Fruit fly (Drosophila melanogaster) whole organism, embryonic: ENCODE measurements around the gene tj.

Experiments
- CG10209 ChIP-seq: fragments of 200-800 bp; sonication (Bioruptor generic); optimal IDR thresholded peaks from 3 replicates; lab custom pipeline; 2017; ENCODE audit warnings: missing biosample characterization, mild to moderate bottlenecking, missing genetic modification characterization, missing genetic modification reagents
- CG10654 ChIP-seq: fragments of 200-800 bp; sonication (Bioruptor generic); optimal IDR thresholded peaks from 2 replicates; lab custom pipeline; 2016; ENCODE audit warnings: missing biosample characterization, missing genetic modification characterization
- CG10979 ChIP-seq: fragments of 200-800 bp; sonication (Bioruptor generic); optimal IDR thresholded peaks from 2 replicates; lab custom pipeline; 2018; ENCODE audit warnings: missing biosample characterization, mild to moderate bottlenecking, missing genetic modification characterization, moderate library complexity
- CG11504 ChIP-seq: fragments of 200-800 bp; sonication (Bioruptor generic); optimal IDR thresholded peaks from 3 replicates; lab custom pipeline; 2019; ENCODE audit warnings: missing biosample characterization, mild to moderate bottlenecking, missing genetic modification characterization, moderate library complexity
- CG12219 ChIP-seq: fragments of 200-800 bp; sonication (Bioruptor generic); optimal IDR thresholded peaks from 3 replicates; lab custom pipeline; 2018; ENCODE audit warnings: missing biosample characterization, mild to moderate bottlenecking, missing genetic modification characterization
- CG12236 ChIP-seq: fragments of 200-800 bp; sonication (Bioruptor generic); optimal IDR thresholded peaks from 2 replicates; lab custom pipeline; 2016; ENCODE audit warnings: missing biosample characterization, missing genetic modification characterization
- CG15696 ChIP-seq: fragments of 200-800 bp; sonication (Bioruptor generic); optimal IDR thresholded peaks from 2 replicates; lab custom pipeline; 2019; ENCODE audit warnings: missing biosample characterization, mild to moderate bottlenecking, missing genetic modification characterization, moderate library complexity
- CG16815 ChIP-seq: fragments of 200-800 bp; sonication (Bioruptor generic); optimal IDR thresholded peaks from 3 replicates; lab custom pipeline; 2017; ENCODE audit warnings: missing biosample characterization, mild to moderate bottlenecking, missing genetic modification characterization
- CG17361 ChIP-seq: fragments of 200-800 bp; sonication (Bioruptor generic); IDR thresholded peaks from 3 replicates; pipeline ENCODE4 v1.3.6; 2022; ENCODE audit warnings: missing biosample characterization, missing genetic modification characterization
- CG18599 ChIP-seq: fragments of 200-800 bp; sonication (Bioruptor generic); optimal IDR thresholded peaks from 3 replicates; lab custom pipeline; 2017; ENCODE audit warnings: missing biosample characterization, missing genetic modification characterization, mild to moderate bottlenecking, moderate library complexity, missing genetic modification reagents
- CG31441 ChIP-seq: fragments of 200-800 bp; sonication (Bioruptor generic); IDR thresholded peaks from 2 replicates; pipeline ENCODE4 v1.3.6; 2022; ENCODE audit warnings: missing biosample characterization, missing genetic modification characterization
- CG6791 ChIP-seq: fragments of 200-800 bp; sonication (Bioruptor generic); IDR thresholded peaks from 3 replicates; pipeline ENCODE4 v1.3.6; 2022; ENCODE audit warnings: missing biosample characterization, missing genetic modification characterization; ENCODE audit not compliant: partially characterized antibody
- CG7839 ChIP-seq: fragments of 200-800 bp; sonication (Bioruptor generic); optimal IDR thresholded peaks from 3 replicates; lab custom pipeline; 2018; ENCODE audit warnings: missing biosample characterization, mild to moderate bottlenecking, missing genetic modification characterization, moderate library complexity
- CG9727 ChIP-seq: fragments of 200-800 bp; sonication (Bioruptor generic); optimal IDR thresholded peaks from 3 replicates; lab custom pipeline; 2017; ENCODE audit warnings: missing biosample characterization, mild to moderate bottlenecking, missing genetic modification characterization
- CG9932 ChIP-seq: fragments of 200-800 bp; sonication (Bioruptor generic); IDR thresholded peaks from 2 replicates; pipeline ENCODE4 v1.3.6; 2022; ENCODE audit warnings: missing biosample characterization, missing genetic modification characterization
- CHES-1-like ChIP-seq: fragments of 200-800 bp; sonication (Bioruptor generic); optimal IDR thresholded peaks from 2 replicates; lab custom pipeline; 2016; ENCODE audit warnings: missing biosample characterization, missing genetic modification characterization
- CoRest ChIP-seq: fragments of 200-800 bp; sonication (Bioruptor generic); optimal IDR thresholded peaks from 3 replicates; lab custom pipeline; 2018; ENCODE audit warnings: missing biosample characterization, mild to moderate bottlenecking, missing genetic modification characterization, moderate library complexity
- D19B ChIP-seq: fragments of 200-800 bp; sonication (Bioruptor generic); optimal IDR thresholded peaks from 2 replicates; lab custom pipeline; 2017; ENCODE audit warnings: missing biosample characterization, mild to moderate bottlenecking, missing genetic modification characterization
- Drgx ChIP-seq: fragments of 200-800 bp; sonication (Bioruptor generic); IDR thresholded peaks from 2 replicates; pipeline ENCODE4 v1.3.6; 2022; ENCODE audit warnings: missing biosample characterization, missing genetic modification characterization
- Fer2 ChIP-seq: fragments of 200-800 bp; sonication (Bioruptor generic); optimal IDR thresholded peaks from 2 replicates; lab custom pipeline; 2018; ENCODE audit warnings: missing biosample characterization, mild to moderate bottlenecking, missing genetic modification characterization, moderate library complexity
- H15 ChIP-seq: fragments of 200-800 bp; sonication (Bioruptor generic); IDR thresholded peaks from 3 replicates; pipeline ENCODE4 v1.3.6; 2022; ENCODE audit warnings: missing biosample characterization, missing genetic modification characterization
- Hand ChIP-seq: fragments of 200-800 bp; sonication (Bioruptor generic); optimal IDR thresholded peaks from 2 replicates; lab custom pipeline; 2017; ENCODE audit warnings: mild to moderate bottlenecking, missing biosample characterization, missing genetic modification reagents, missing genetic modification characterization
- HmgD ChIP-seq: fragments of 200-800 bp; sonication (Bioruptor generic); optimal IDR thresholded peaks from 3 replicates; lab custom pipeline; 2016; ENCODE audit warnings: missing biosample characterization, missing genetic modification characterization
- Kr ChIP-seq: fragments of 200-800 bp; sonication (Bioruptor generic); optimal IDR thresholded peaks from 2 replicates; lab custom pipeline; 2017; ENCODE audit warnings: missing biosample characterization, mild to moderate bottlenecking, missing genetic modification characterization
- Nf-YB ChIP-seq: fragments of 200-800 bp; sonication (Bioruptor generic); optimal IDR thresholded peaks from 3 replicates; lab custom pipeline; 2019; ENCODE audit warnings: missing biosample characterization, mild to moderate bottlenecking, missing genetic modification characterization, moderate library complexity
- PHDP ChIP-seq: fragments of 200-800 bp; sonication (Bioruptor generic); optimal IDR thresholded peaks from 3 replicates; lab custom pipeline; 2018; ENCODE audit warnings: missing biosample characterization, mild to moderate bottlenecking, missing genetic modification characterization, moderate library complexity
- Rfx ChIP-seq: fragments of 200-800 bp; sonication (Bioruptor generic); IDR thresholded peaks from 2 replicates; pipeline ENCODE4 v1.3.6; 2022; ENCODE audit warnings: missing biosample characterization, missing genetic modification characterization
- Sox100B ChIP-seq: fragments of 200-800 bp; sonication (Bioruptor generic); optimal IDR thresholded peaks from 3 replicates; lab custom pipeline; 2018; ENCODE audit warnings: missing biosample characterization, mild to moderate bottlenecking, missing genetic modification characterization
- TFAM ChIP-seq: fragments of 200-800 bp; sonication (Bioruptor generic); optimal IDR thresholded peaks from 2 replicates; lab custom pipeline; 2017; ENCODE audit warnings: missing biosample characterization, missing genetic modification characterization, inconsistent platforms
- ash1 ChIP-seq: fragments of 200-800 bp; sonication (Bioruptor generic); optimal IDR thresholded peaks from 2 replicates; lab custom pipeline; 2018; ENCODE audit warnings: missing biosample characterization, mild to moderate bottlenecking, missing genetic modification characterization
- az2 ChIP-seq: fragments of 200-800 bp; sonication (Bioruptor generic); optimal IDR thresholded peaks from 3 replicates; lab custom pipeline; 2016; ENCODE audit warnings: missing biosample characterization, missing genetic modification characterization
- bbx ChIP-seq: fragments of 200-800 bp; sonication (Bioruptor generic); IDR thresholded peaks from 2 replicates; pipeline ENCODE4 v1.3.6; 2022; ENCODE audit warnings: missing biosample characterization, missing genetic modification characterization; ENCODE audit not compliant: partially characterized antibody
- cas ChIP-seq: fragments of 200-800 bp; sonication (Bioruptor generic); IDR thresholded peaks from 2 replicates; pipeline ENCODE4 v1.3.6; 2022; ENCODE audit warnings: missing biosample characterization, missing genetic modification characterization
- cg ChIP-seq: fragments of 200-800 bp; sonication (Bioruptor generic); optimal IDR thresholded peaks from 3 replicates; lab custom pipeline; 2019; ENCODE audit warnings: missing biosample characterization, mild to moderate bottlenecking, missing genetic modification characterization, moderate library complexity
- chinmo ChIP-seq: fragments of 200-800 bp; sonication (Bioruptor generic); IDR thresholded peaks from 4 replicates; pipeline ENCODE4 v1.3.6; 2022; ENCODE audit warnings: missing biosample characterization, missing genetic modification characterization; ENCODE audit not compliant: partially characterized antibody
- crc ChIP-seq: fragments of 200-800 bp; sonication (Bioruptor generic); optimal IDR thresholded peaks from 2 replicates; lab custom pipeline; 2016; ENCODE audit warnings: missing biosample characterization, missing genetic modification characterization
- grau ChIP-seq: fragments of 200-800 bp; optimal IDR thresholded peaks from 3 replicates; lab custom pipeline; 2019; ENCODE audit warnings: missing biosample characterization, mild to moderate bottlenecking, missing genetic modification characterization, moderate library complexity
- h ChIP-seq: fragments of >200 bp; optimal IDR thresholded peaks from 2 replicates; lab custom pipeline; 2017
- jing ChIP-seq: fragments of 200-800 bp; sonication (Bioruptor generic); optimal IDR thresholded peaks from 2 replicates; lab custom pipeline; 2018; ENCODE audit warnings: missing biosample characterization, mild to moderate bottlenecking, missing genetic modification characterization
- jumu ChIP-seq: fragments of 200-800 bp; sonication (Bioruptor generic); optimal IDR thresholded peaks from 3 replicates; lab custom pipeline; 2016; ENCODE audit warnings: missing biosample characterization, missing genetic modification characterization
- klu ChIP-seq: fragments of 200-800 bp; sonication (Bioruptor generic); IDR thresholded peaks from 2 replicates; pipeline ENCODE4 v1.3.6; 2022; ENCODE audit warnings: missing biosample characterization, missing genetic modification characterization
- lola ChIP-seq, 3 experiments: fragments of >200 bp in 2 of 3; fragments of 200-800 bp in 1 of 3; sonication (Bioruptor generic) in 1 of 3; optimal IDR thresholded peaks; 2 replicates each; lab custom pipeline; 2017 to 2019; ENCODE audit warnings: missing biosample characterization in 3 of 3, missing genetic modification characterization in 3 of 3, mild to moderate bottlenecking in 1 of 3, moderate library complexity in 1 of 3
- nmo ChIP-seq: fragments of 200-800 bp; sonication (Bioruptor generic); optimal IDR thresholded peaks from 2 replicates; lab custom pipeline; 2018; ENCODE audit warnings: missing biosample characterization, mild to moderate bottlenecking, missing genetic modification characterization, moderate library complexity
- odd ChIP-seq: fragments of 200-800 bp; sonication (Bioruptor generic); optimal IDR thresholded peaks from 2 replicates; lab custom pipeline; 2017; ENCODE audit warnings: missing biosample characterization, mild to moderate bottlenecking, missing genetic modification characterization
- pb ChIP-seq: fragments of 200-800 bp; sonication (Bioruptor generic); optimal IDR thresholded peaks from 3 replicates; lab custom pipeline; 2016; ENCODE audit warnings: missing biosample characterization, missing genetic modification characterization
- run ChIP-seq: fragments of 200-800 bp; sonication (Bioruptor generic); optimal IDR thresholded peaks from 3 replicates; lab custom pipeline; 2018; ENCODE audit warnings: missing biosample characterization, mild to moderate bottlenecking, missing genetic modification characterization
- sc ChIP-seq, 3 experiments: fragments of >200 bp in 2 of 3; fragments of 200-800 bp in 1 of 3; sonication (Bioruptor generic) in 1 of 3; optimal IDR thresholded peaks; 2 replicates in 2 of 3; 3 replicates in 1 of 3; lab custom pipeline; 2017; ENCODE audit warnings: mild to moderate bottlenecking in 1 of 3, missing biosample characterization in 1 of 3, missing genetic modification characterization in 1 of 3, missing genetic modification reagents in 1 of 3
- sens ChIP-seq: fragments of 200-800 bp; sonication (Bioruptor generic); peaks from one replicate; lab custom pipeline; 2016; ENCODE audit warnings: missing biosample characterization, missing genetic modification characterization

The tj gene

dm6 chr2L:19462898-19463297 is 1.2 kb upstream of the tj start (continued):
- TF ChIP-seq Hand (GFP tag; lab: Kevin White, UChicago) (no peak), Drgx (GFP tag; lab: Robert Waterston, UW) (0 out of 2 replicates have a peak, but pooled peaks have one; percentile 5), CG6791 (GFP tag; lab: Robert Waterston, UW) (0 out of 3 replicates have a peak, but pooled peaks have one; percentile 15), run (tag; lab: Kevin White, UChicago) (no peak), Nf-YB (GFP tag; lab: Kevin White, UChicago) (peak; percentile 84), CG9932 (GFP tag; lab: Robert Waterston, UW) (0 out of 2 replicates have a peak, but pooled peaks have one; percentile 31), cg (GFP tag; lab: Kevin White, UChicago) (peak; percentile 78), Rfx (GFP tag; lab: Robert Waterston, UW) (0 out of 2 replicates have a peak, but pooled peaks have one; percentile 20), chinmo (0 out of 4 replicates have a peak, but pooled peaks have one; percentile 34)
- TF ChIP-seq, all 482 proteins: peak for 15

dm6 chr2L:19463405-19463804 is 662 bp upstream of the tj start:
- peak; percentile 5 for TF ChIP-seq CG10209 (GFP tag; lab: Kevin White, UChicago)
- peak; percentile 31 for TF ChIP-seq CG9727 (GFP tag; lab: Kevin White, UChicago)
- TF ChIP-seq PHDP = no peak
- no peak for TF ChIP-seq h (lab: Kevin White, UChicago)
- peak; percentile 0 for TF ChIP-seq az2 (GFP tag; lab: Kevin White, UChicago)
- peak; percentile 34; the same call in 1 of the 2 replicates for TF ChIP-seq CG31441
- no peak for TF ChIP-seq jing (GFP tag; lab: Kevin White, UChicago)
- peak; percentile 36 for TF ChIP-seq CoRest (tag; lab: Kevin White, UChicago)
- TF ChIP-seq H15 (GFP tag; lab: Robert Waterston, UW) = no peak
- TF ChIP-seq cas (GFP tag; lab: Robert Waterston, UW) = no peak
- peak; percentile 30 for TF ChIP-seq CG11504 (tag; lab: Kevin White, UChicago)
- TF ChIP-seq Sox100B (GFP tag; lab: Kevin White, UChicago) = peak; percentile 58
- TF ChIP-seq CG12219 (GFP tag; lab: Kevin White, UChicago) = no peak
- TF ChIP-seq D19B = no peak
- no peak for TF ChIP-seq ash1 (GFP tag; lab: Kevin White, UChicago)
- no peak for TF ChIP-seq Fer2 (tag; lab: Kevin White, UChicago)
- TF ChIP-seq CG15696 = no peak
- TF ChIP-seq crc (GFP tag; lab: Kevin White, UChicago) = no peak
- peak; percentile 8 for TF ChIP-seq grau (tag; lab: Kevin White, UChicago)
- TF ChIP-seq pb = no peak
- TF ChIP-seq CG18599 (GFP tag; lab: Kevin White, UChicago) = peak; percentile 19
- no peak for TF ChIP-seq CG10654 (GFP tag; lab: Kevin White, UChicago)
- no peak for TF ChIP-seq TFAM (GFP tag; lab: Kevin White, UChicago)
- peak; percentile 33 for TF ChIP-seq CG10979 (tag; lab: Kevin White, UChicago)
- TF ChIP-seq Kr (GFP tag; lab: Kevin White, UChicago) = no peak
- TF ChIP-seq CHES-1-like (GFP tag; lab: Kevin White, UChicago) = no peak
- TF ChIP-seq klu = no peak
- TF ChIP-seq sc (optimal IDR thresholded peaks at IDR 0.05; lab: Kevin White, UChicago) = no peak
- peak; percentile 2 for TF ChIP-seq sc (GFP tag; optimal IDR thresholded peaks at IDR 0.05; lab: Kevin White, UChicago)
- peak; percentile 32 for TF ChIP-seq nmo
- TF ChIP-seq CG7839 (tag; lab: Kevin White, UChicago) = peak; percentile 23
- no peak for TF ChIP-seq bbx (GFP tag; lab: Robert Waterston, UW)
- TF ChIP-seq lola (GFP tag; optimal IDR thresholded peaks at IDR 0.05; lab: Kevin White, UChicago) = peak in 1 of 3 experiments; percentile 28
- TF ChIP-seq odd (GFP tag; lab: Kevin White, UChicago) = peak; percentile 16
- peak; percentile 73 for TF ChIP-seq CG17361 (GFP tag; lab: Robert Waterston, UW)
- no peak for TF ChIP-seq CG16815 (GFP tag; lab: Kevin White, UChicago)
- no peak for TF ChIP-seq HmgD (GFP tag; lab: Kevin White, UChicago)
- TF ChIP-seq sens = peak; percentile 18
- TF ChIP-seq jumu (GFP tag; lab: Kevin White, UChicago) = no peak
- no peak for TF ChIP-seq CG12236 (GFP tag; lab: Kevin White, UChicago)
